Fruit fly (Drosophila melanogaster): ENCODE results near the gene CG7860.

DNA sequence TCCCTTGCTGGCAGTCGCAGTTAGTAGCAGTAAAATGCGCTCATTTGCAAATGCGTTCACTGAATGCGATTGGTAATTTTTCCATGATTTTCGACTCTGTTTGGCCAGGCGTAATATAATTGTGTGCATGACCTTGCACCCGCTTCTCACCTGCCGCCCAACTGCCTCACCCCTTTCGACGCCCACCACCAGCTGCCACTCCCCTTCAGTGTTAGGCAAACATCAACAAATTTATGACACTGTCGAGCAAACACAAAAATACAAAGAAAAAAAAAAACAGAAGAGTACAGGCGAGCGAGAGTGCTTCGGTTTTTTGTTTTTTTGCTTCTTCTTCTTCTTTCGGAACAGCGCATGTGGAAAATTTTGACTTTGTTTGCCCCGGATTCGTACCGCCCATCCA lies 38.8 kb upstream of the CG7860 start:
- TF ChIP-seq Dll (optimal IDR thresholded peaks at IDR 0.05): no peak
- no peak for TF ChIP-seq CG8478 (optimal IDR thresholded peaks at IDR 0.05)
- TF ChIP-seq psq (optimal IDR thresholded peaks at IDR 0.05): no peak
- TF ChIP-seq usp (GFP tag; optimal IDR thresholded peaks at IDR 0.05): no peak
- no peak for TF ChIP-seq pan (optimal IDR thresholded peaks at IDR 0.05)
- no peak for TF ChIP-seq EcR (GFP tag; optimal IDR thresholded peaks at IDR 0.05)

All from whole organism.